Worm (Caenorhabditis elegans) whole organism, early embryonic: ENCODE results near the gene acr-14.

Experiments
- B0310.2 ChIP-seq: sonication (generic microtip); optimal IDR thresholded peaks from 2 replicates; lab custom pipeline; 2016; ENCODE audit warnings: mild to moderate bottlenecking, missing genetic modification characterization, missing compliant biosample characterization
- F13C5.2 ChIP-seq: sonication (generic microtip); optimal IDR thresholded peaks from 2 replicates; lab custom pipeline; 2017; ENCODE audit warnings: mild to moderate bottlenecking, missing genetic modification characterization, inconsistent platforms, missing compliant biosample characterization
- aly-1 ChIP-seq: sonication (generic microtip); optimal IDR thresholded peaks from 2 replicates; lab custom pipeline; 2016; ENCODE audit warnings: missing genetic modification characterization, missing compliant biosample characterization
- ama-1 ChIP-seq: fragments of 150-350 bp; optimal IDR thresholded peaks from 2 replicates; lab custom pipeline; 2014
- ceh-13 ChIP-seq: fragments of 200-800 bp; sonication (Bioruptor generic); optimal IDR thresholded peaks from 2 replicates; lab custom pipeline; 2018; ENCODE audit warnings: mild to moderate bottlenecking, missing genetic modification characterization, missing compliant biosample characterization
- ceh-36 ChIP-seq: sonication (generic microtip); optimal IDR thresholded peaks from 2 replicates; lab custom pipeline; 2016; ENCODE audit warnings: missing genetic modification characterization, inconsistent platforms, missing compliant biosample characterization
- ets-7 ChIP-seq: sonication (generic microtip); optimal IDR thresholded peaks from 2 replicates; lab custom pipeline; 2016; ENCODE audit warnings: missing genotype, missing genetic modification characterization, missing compliant biosample characterization
- flt-1 ChIP-seq: fragments of 200-800 bp; sonication (Bioruptor generic); IDR thresholded peaks from 2 replicates; pipeline ENCODE4 v1.3.6; 2022; ENCODE audit warnings: missing genetic modification characterization, missing compliant biosample characterization
- hmbx-1 ChIP-seq: sonication (generic microtip); optimal IDR thresholded peaks from 2 replicates; lab custom pipeline; 2016; ENCODE audit warnings: mild to moderate bottlenecking, missing genetic modification characterization, missing compliant biosample characterization
- hmg-4 ChIP-seq: fragments of 200-800 bp; sonication (Bioruptor generic); optimal IDR thresholded peaks from 2 replicates; lab custom pipeline; 2018; ENCODE audit warnings: mild to moderate bottlenecking, missing genetic modification characterization, missing compliant biosample characterization
- hnd-1 ChIP-seq: sonication (generic microtip); optimal IDR thresholded peaks from 2 replicates; lab custom pipeline; 2016; ENCODE audit warnings: missing genetic modification characterization, missing compliant biosample characterization
- pes-1 ChIP-seq: fragments of 200-800 bp; sonication (Bioruptor generic); IDR thresholded peaks from 2 replicates; pipeline ENCODE4 v1.3.6; 2022; ENCODE audit warnings: missing genetic modification reagents, missing genetic modification characterization, missing compliant biosample characterization
- scrt-1 ChIP-seq: fragments of 200-800 bp; sonication (Bioruptor generic); IDR thresholded peaks from 2 replicates; pipeline ENCODE4 v1.3.6; 2022; ENCODE audit warnings: missing genetic modification characterization, missing compliant biosample characterization
- sea-1 ChIP-seq: fragments of 200-800 bp; sonication (Bioruptor generic); conservative IDR thresholded peaks from 2 replicates; pipeline ENCODE4 v1.3.6; 2022; ENCODE audit warnings: missing genetic modification characterization, missing compliant biosample characterization
- tbx-11 ChIP-seq: fragments of 200-800 bp; sonication (Bioruptor generic); IDR thresholded peaks from 2 replicates; pipeline ENCODE4 v1.3.6; 2022; ENCODE audit warnings: missing genetic modification characterization, missing compliant biosample characterization
- tbx-37 ChIP-seq: fragments of 200-800 bp; sonication (Bioruptor generic); conservative IDR thresholded peaks from 2 replicates; pipeline ENCODE4 v1.3.6; 2022; ENCODE audit warnings: missing genetic modification reagents, missing genetic modification characterization, missing compliant biosample characterization
- tra-4 ChIP-seq: sonication (generic microtip); optimal IDR thresholded peaks from 2 replicates; lab custom pipeline; 2017; ENCODE audit warnings: missing genetic modification characterization, missing compliant biosample characterization

acr-14 gene

DNA sequence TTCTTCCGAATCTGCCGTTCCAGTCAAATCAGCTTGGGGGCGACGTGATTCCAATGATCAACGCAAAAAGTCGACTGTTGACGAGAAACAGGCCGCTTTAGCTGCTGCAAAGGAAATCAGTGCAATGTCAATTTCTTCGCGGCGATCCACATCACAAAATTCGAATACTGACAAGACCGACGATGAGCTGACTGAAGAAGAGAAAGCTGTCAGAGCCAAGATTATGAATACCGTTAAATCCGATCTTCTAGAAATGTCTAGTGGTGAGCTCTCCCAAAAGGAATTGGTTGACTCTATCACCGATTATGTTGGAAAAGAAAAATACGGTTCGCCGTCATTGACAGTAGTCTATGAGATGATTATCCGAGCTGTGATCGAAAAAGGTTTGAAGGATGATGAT lies 43.3 kb upstream of the acr-14 start:
- TF ChIP-seq ama-1 (lab: Kevin White, UChicago) = no peak
- no peak for TF ChIP-seq scrt-1 (GFP tag; lab: Robert Waterston, UW)
- TF ChIP-seq ceh-13 (GFP tag; lab: Kevin White, UChicago) = no peak
- TF ChIP-seq ets-7 (tag; lab: Kevin White, UChicago) = no peak

DNA sequence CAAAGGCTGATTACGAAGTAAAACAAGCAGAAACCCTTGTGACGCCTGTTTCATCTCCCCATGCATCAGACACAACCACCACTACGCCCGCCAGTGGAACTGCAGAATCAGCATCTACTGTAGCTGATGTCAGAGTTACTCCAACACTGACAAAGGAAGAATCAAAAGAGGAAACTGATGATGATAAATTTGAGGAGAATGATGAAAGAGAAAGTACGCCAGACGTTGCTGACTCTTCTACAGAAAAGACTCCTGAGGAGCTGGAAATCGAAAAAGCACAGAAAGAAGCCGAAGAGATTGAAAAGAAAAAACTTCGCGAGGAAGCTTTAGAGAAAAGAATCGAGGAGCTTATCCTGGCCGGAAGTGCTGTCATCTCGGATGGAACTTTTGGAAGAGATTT lies 41.3 kb upstream of the acr-14 start:
- TF ChIP-seq sea-1 (GFP tag; lab: Robert Waterston, UW) (no peak), aly-1 (tag; lab: Kevin White, UChicago) (no peak), B0310.2 (tag; lab: Kevin White, UChicago) (no peak), ets-7 (tag; lab: Kevin White, UChicago) (no peak), flt-1 (GFP tag; lab: Robert Waterston, UW) (no peak), tra-4 (tag; lab: Kevin White, UChicago) (no peak), ama-1 (lab: Kevin White, UChicago) (no peak), pes-1 (no peak), hmbx-1 (no peak), hmg-4 (GFP tag; lab: Kevin White, UChicago) (no peak), ceh-36 (tag; lab: Kevin White, UChicago) (no peak), hnd-1 (tag; lab: Kevin White, UChicago) (no peak), F13C5.2 (tag; lab: Kevin White, UChicago) (no peak), ceh-13 (GFP tag; lab: Kevin White, UChicago) (no peak), scrt-1 (GFP tag; lab: Robert Waterston, UW) (no peak), tbx-11 (no peak), tbx-37 (GFP tag; lab: Robert Waterston, UW) (no peak)

DNA sequence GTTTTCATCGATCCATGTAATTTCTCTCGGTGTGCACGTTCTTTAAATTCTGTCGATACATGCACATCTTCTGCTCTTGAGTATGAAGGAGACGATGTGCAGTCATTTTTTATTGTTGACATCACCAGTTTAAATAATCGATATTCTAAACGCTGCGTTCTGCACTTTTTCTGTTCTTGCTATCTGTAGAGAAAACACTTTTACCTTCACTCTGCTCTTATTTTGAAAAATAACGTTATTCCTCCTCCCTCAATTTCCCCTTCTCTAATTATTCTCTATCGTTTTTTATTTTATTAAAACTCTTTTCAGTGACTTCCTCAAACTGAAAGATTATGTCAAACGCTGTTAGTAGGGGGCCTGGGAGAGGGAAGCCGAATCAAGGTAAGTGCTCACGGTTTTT lies 39.9 kb upstream of the acr-14 start, which contains the start of gene ifg-1:
ifg-1 (plus strand) TSS at position 301 of the 400 bp plus-strand sequence.
- TF ChIP-seq flt-1 (GFP tag; lab: Robert Waterston, UW) = no peak
- no peak for TF ChIP-seq scrt-1 (GFP tag; lab: Robert Waterston, UW)
- no peak for TF ChIP-seq ceh-13 (GFP tag; lab: Kevin White, UChicago)
- TF ChIP-seq hnd-1 (tag; lab: Kevin White, UChicago) = no peak
- TF ChIP-seq ama-1 (lab: Kevin White, UChicago) = no peak
- no peak for TF ChIP-seq hmbx-1
- no peak for TF ChIP-seq sea-1 (GFP tag; lab: Robert Waterston, UW)

DNA sequence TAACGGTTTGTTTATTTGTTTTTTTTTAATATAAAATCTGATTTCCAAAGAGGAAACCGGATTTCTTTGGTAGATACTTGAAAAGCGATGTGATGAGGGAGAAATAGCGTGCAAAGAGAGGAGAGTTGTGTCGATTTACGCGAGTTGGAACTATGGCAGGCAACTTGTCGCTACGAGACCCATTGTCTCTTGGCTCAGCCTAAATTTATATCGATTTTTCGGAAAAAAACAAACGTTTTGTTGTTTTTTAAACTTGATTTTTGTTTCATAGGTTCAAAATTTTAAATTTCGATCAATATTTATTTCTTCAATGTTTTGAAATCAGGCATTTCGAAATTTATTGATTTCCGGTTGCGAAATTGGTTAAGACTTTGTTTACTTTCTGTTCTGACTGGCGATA lies 39.4 kb upstream of the acr-14 start, which contains the start of gene M110.3:
M110.3 (minus strand) TSS at position 184 of the 400 bp plus-strand sequence.
- TF ChIP-seq ceh-36 (tag; lab: Kevin White, UChicago) = no peak
- no peak for TF ChIP-seq tbx-37 (GFP tag; lab: Robert Waterston, UW)
- no peak for TF ChIP-seq hmg-4 (GFP tag; lab: Kevin White, UChicago)
- no peak for TF ChIP-seq B0310.2 (tag; lab: Kevin White, UChicago)
- TF ChIP-seq tra-4 (tag; lab: Kevin White, UChicago) = no peak
- no peak for TF ChIP-seq ceh-13 (GFP tag; lab: Kevin White, UChicago)
- TF ChIP-seq scrt-1 (GFP tag; lab: Robert Waterston, UW) = no peak
- no peak for TF ChIP-seq pes-1
- no peak for TF ChIP-seq ama-1 (lab: Kevin White, UChicago)
- TF ChIP-seq aly-1 (tag; lab: Kevin White, UChicago) = no peak
- TF ChIP-seq hmbx-1 = no peak
- TF ChIP-seq tbx-11 = no peak

DNA sequence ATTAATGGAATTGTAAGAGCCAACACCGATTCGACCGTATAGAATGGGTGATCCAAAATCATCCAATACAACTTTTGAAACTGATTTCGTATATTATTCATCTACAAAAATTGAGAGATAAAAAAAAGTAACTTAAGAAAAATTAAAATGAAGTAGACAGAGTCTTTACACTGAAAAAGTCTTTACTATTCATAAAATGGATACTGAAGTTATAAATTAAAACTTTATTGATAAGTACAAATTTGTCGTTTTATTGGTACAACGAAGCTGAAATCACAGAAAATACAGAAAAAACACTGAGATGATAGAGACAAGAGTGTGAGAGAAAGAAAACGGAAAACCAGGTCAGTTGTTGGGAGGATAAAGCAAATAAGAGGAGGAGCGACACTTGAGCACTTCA lies 37.4 kb upstream of the acr-14 start, which contains the start of gene M110.10:
M110.10 (minus strand) TSS at position 101 of the 400 bp plus-strand sequence.
- no peak for TF ChIP-seq scrt-1 (GFP tag; lab: Robert Waterston, UW)
- no peak for TF ChIP-seq tbx-37 (GFP tag; lab: Robert Waterston, UW)
- no peak for TF ChIP-seq ceh-36 (tag; lab: Kevin White, UChicago)
- TF ChIP-seq ama-1 (lab: Kevin White, UChicago) = no peak
- no peak for TF ChIP-seq aly-1 (tag; lab: Kevin White, UChicago)
- no peak for TF ChIP-seq tbx-11

DNA sequence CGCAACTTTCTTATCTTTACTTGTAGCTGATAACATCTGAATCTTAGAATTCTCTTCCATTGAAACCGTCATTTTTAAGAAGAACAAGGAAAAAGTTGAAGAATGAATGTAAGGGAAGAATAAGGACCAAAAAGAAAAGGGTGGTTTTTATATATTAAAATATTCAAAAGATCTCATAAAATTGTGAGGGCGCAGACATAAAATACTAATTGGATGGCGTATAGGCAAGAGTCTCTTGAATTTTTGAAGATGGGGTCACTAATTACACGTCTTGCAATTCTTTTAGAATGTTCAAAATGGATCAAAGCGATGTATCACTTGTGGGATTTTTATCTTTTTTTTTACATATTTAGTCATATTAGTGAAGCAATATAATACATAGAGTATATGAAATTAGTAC lies 35.7 kb upstream of the acr-14 start, which contains the start of gene twk-3:
twk-3 (minus strand) TSS at position 101 of the 400 bp plus-strand sequence.
- TF ChIP-seq hnd-1 (tag; lab: Kevin White, UChicago) (no peak), ama-1 (lab: Kevin White, UChicago) (no peak), sea-1 (GFP tag; lab: Robert Waterston, UW) (no peak), B0310.2 (tag; lab: Kevin White, UChicago) (no peak), aly-1 (tag; lab: Kevin White, UChicago) (no peak), F13C5.2 (tag; lab: Kevin White, UChicago) (no peak), tbx-37 (GFP tag; lab: Robert Waterston, UW) (no peak), scrt-1 (GFP tag; lab: Robert Waterston, UW) (no peak), flt-1 (GFP tag; lab: Robert Waterston, UW) (no peak), ets-7 (tag; lab: Kevin White, UChicago) (no peak), pes-1 (no peak), hmbx-1 (no peak), tra-4 (tag; lab: Kevin White, UChicago) (no peak)

DNA sequence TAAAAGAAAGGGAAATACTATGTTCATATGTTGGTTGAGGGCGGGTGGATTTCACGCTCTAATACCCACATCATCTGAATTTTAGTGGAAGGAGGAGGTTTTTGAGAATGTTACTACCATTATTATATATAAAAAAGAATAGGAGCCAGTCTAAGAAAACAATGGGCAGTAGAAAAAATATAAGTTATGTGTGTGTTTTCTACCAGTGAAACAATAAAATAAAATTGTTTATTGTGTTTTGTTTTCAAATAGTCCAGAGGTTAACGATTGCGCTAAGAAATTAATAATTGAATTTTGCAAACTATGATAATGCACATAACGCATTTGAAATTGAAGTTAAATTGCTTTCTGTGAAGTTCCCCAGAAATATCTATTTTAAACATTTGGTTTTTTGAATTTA lies 32.5 kb upstream of the acr-14 start, which contains the start of gene M110.8:
M110.8 (minus strand) TSS at position 101 of the 400 bp plus-strand sequence.
- no peak for TF ChIP-seq aly-1 (tag; lab: Kevin White, UChicago)
- TF ChIP-seq sea-1 (GFP tag; lab: Robert Waterston, UW) = no peak
- no peak for TF ChIP-seq ceh-13 (GFP tag; lab: Kevin White, UChicago)
- no peak for TF ChIP-seq ama-1 (lab: Kevin White, UChicago)
- no peak for TF ChIP-seq hmbx-1
- no peak for TF ChIP-seq tbx-37 (GFP tag; lab: Robert Waterston, UW)
- no peak for TF ChIP-seq B0310.2 (tag; lab: Kevin White, UChicago)
- TF ChIP-seq flt-1 (GFP tag; lab: Robert Waterston, UW) = no peak
- no peak for TF ChIP-seq ceh-36 (tag; lab: Kevin White, UChicago)
- no peak for TF ChIP-seq scrt-1 (GFP tag; lab: Robert Waterston, UW)
- TF ChIP-seq F13C5.2 (tag; lab: Kevin White, UChicago) = no peak
- TF ChIP-seq hnd-1 (tag; lab: Kevin White, UChicago) = no peak
- TF ChIP-seq tbx-11 = no peak
- no peak for TF ChIP-seq ets-7 (tag; lab: Kevin White, UChicago)
- TF ChIP-seq pes-1 = no peak
- no peak for TF ChIP-seq hmg-4 (GFP tag; lab: Kevin White, UChicago)
- no peak for TF ChIP-seq tra-4 (tag; lab: Kevin White, UChicago)
